Fruit fly (Drosophila melanogaster) whole organism, prepupa: ENCODE data around the gene CG13857.

Source experiments
- CG16779 ChIP-seq: fragments of 200-800 bp; sonication (Bioruptor generic); optimal IDR thresholded peaks from 3 replicates; lab custom pipeline; 2017; ENCODE audit warnings: missing biosample characterization, mild to moderate bottlenecking, missing genetic modification characterization
- CG3919 ChIP-seq: fragments of 200-800 bp; sonication (Bioruptor generic); optimal IDR thresholded peaks from 3 replicates; lab custom pipeline; 2016; ENCODE audit warnings: missing biosample characterization, missing genetic modification characterization
- CG8632 ChIP-seq: fragments of 200-800 bp; sonication (Bioruptor generic); optimal IDR thresholded peaks from 3 replicates; lab custom pipeline; 2016; ENCODE audit warnings: missing biosample characterization, missing genetic modification characterization
- Eip75B ChIP-seq: fragments of 200-800 bp; sonication (Bioruptor generic); optimal IDR thresholded peaks from 3 replicates; lab custom pipeline; 2016; ENCODE audit warnings: missing biosample characterization, missing genetic modification characterization
- Gug ChIP-seq: fragments of 200-800 bp; sonication (Bioruptor generic); IDR thresholded peaks from 2 replicates; pipeline ENCODE4 v1.3.6; 2022; ENCODE audit warnings: missing biosample characterization, missing genetic modification characterization
- esn ChIP-seq: fragments of 200-800 bp; sonication (Bioruptor generic); optimal IDR thresholded peaks from 2 replicates; lab custom pipeline; 2016; ENCODE audit warnings: missing biosample characterization, mild to moderate bottlenecking, missing genetic modification characterization, moderate library complexity

dm6 chr3R:22365660-22366195 lies 28.2 kb downstream of the CG13857 start, which contains the start of gene CG5382:
- TF ChIP-seq CG16779 = no peak
- TF ChIP-seq esn = no peak
- no peak for TF ChIP-seq Eip75B (GFP tag; lab: Kevin White, UChicago)
- no peak for TF ChIP-seq CG8632 (GFP tag; lab: Kevin White, UChicago)
- TF ChIP-seq Gug (GFP tag; lab: Robert Waterston, UW) = no peak
- TF ChIP-seq CG3919 (GFP tag; lab: Kevin White, UChicago) = no peak
